Fruit fly (Drosophila melanogaster) whole organism, prepupa: ENCODE data around the gene Trim9.

Experiments
- Blimp-1 ChIP-seq: fragments of 200-800 bp; sonication (Bioruptor generic); optimal IDR thresholded peaks from 3 replicates; lab custom pipeline; 2017; ENCODE audit warnings: missing biosample characterization, missing genetic modification characterization, mild to moderate bottlenecking, moderate library complexity, missing genetic modification reagents
- CG10631 ChIP-seq: fragments of 200-800 bp; sonication (Bioruptor generic); optimal IDR thresholded peaks from 2 replicates; lab custom pipeline; 2016; ENCODE audit warnings: missing biosample characterization, missing genetic modification characterization
- CG11762 ChIP-seq: fragments of 200-800 bp; sonication (Bioruptor generic); optimal IDR thresholded peaks from 3 replicates; lab custom pipeline; 2016; ENCODE audit warnings: missing biosample characterization, missing genetic modification characterization; ENCODE audit not compliant: insufficient read depth
- CG11902 ChIP-seq: fragments of 200-800 bp; sonication (Bioruptor generic); optimal IDR thresholded peaks from 3 replicates; lab custom pipeline; 2016; ENCODE audit warnings: missing biosample characterization, missing genetic modification characterization
- CG15336 ChIP-seq: fragments of 200-800 bp; sonication (Bioruptor generic); IDR thresholded peaks from 2 replicates; pipeline ENCODE4 v1.3.6; 2022; ENCODE audit warnings: missing biosample characterization, missing genetic modification characterization
- CG1621 ChIP-seq: fragments of 200-800 bp; sonication (Bioruptor generic); optimal IDR thresholded peaks from 3 replicates; lab custom pipeline; 2018; ENCODE audit warnings: missing biosample characterization, mild to moderate bottlenecking, missing genetic modification characterization
- CG16779 ChIP-seq: fragments of 200-800 bp; sonication (Bioruptor generic); optimal IDR thresholded peaks from 3 replicates; lab custom pipeline; 2017; ENCODE audit warnings: missing biosample characterization, mild to moderate bottlenecking, missing genetic modification characterization
- CG31627 ChIP-seq: fragments of 200-800 bp; sonication (Bioruptor generic); optimal IDR thresholded peaks from 3 replicates; lab custom pipeline; 2016; ENCODE audit warnings: missing biosample characterization, missing genetic modification characterization
- CG32006 ChIP-seq: fragments of 200-800 bp; sonication (Bioruptor generic); optimal IDR thresholded peaks from 3 replicates; lab custom pipeline; 2017; ENCODE audit warnings: missing biosample characterization, mild to moderate bottlenecking, missing genetic modification characterization
- CG34406 ChIP-seq: fragments of 200-800 bp; sonication (Bioruptor generic); optimal IDR thresholded peaks from 3 replicates; lab custom pipeline; 2016; ENCODE audit warnings: missing biosample characterization, missing genetic modification characterization
- CG3919 ChIP-seq: fragments of 200-800 bp; sonication (Bioruptor generic); optimal IDR thresholded peaks from 3 replicates; lab custom pipeline; 2016; ENCODE audit warnings: missing biosample characterization, missing genetic modification characterization
- CG4318 ChIP-seq: fragments of 200-800 bp; sonication (Bioruptor generic); optimal IDR thresholded peaks from 3 replicates; lab custom pipeline; 2017; ENCODE audit warnings: missing biosample characterization, mild to moderate bottlenecking, missing genetic modification characterization
- CG6276 ChIP-seq: fragments of 200-800 bp; sonication (Bioruptor generic); optimal IDR thresholded peaks from 2 replicates; lab custom pipeline; 2017; ENCODE audit warnings: missing biosample characterization, mild to moderate bottlenecking, missing genetic modification characterization
- CG6792 ChIP-seq: fragments of 200-800 bp; sonication (Bioruptor generic); optimal IDR thresholded peaks from 3 replicates; lab custom pipeline; 2016; ENCODE audit warnings: missing biosample characterization, missing genetic modification characterization
- CG6808 ChIP-seq: fragments of 200-800 bp; sonication (Bioruptor generic); optimal IDR thresholded peaks from 3 replicates; lab custom pipeline; 2017; ENCODE audit warnings: missing biosample characterization, missing genetic modification characterization, mild to moderate bottlenecking, moderate library complexity, missing genetic modification reagents
- CG6854 ChIP-seq: fragments of 200-800 bp; sonication (Bioruptor generic); optimal IDR thresholded peaks from 2 replicates; lab custom pipeline; 2017; ENCODE audit warnings: missing biosample characterization, mild to moderate bottlenecking, missing genetic modification characterization
- CG8119 ChIP-seq: fragments of 200-800 bp; sonication (Bioruptor generic); IDR thresholded peaks from 3 replicates; pipeline ENCODE4 v1.3.6; 2022; ENCODE audit warnings: missing biosample characterization, missing genetic modification characterization
- Eip93F ChIP-seq: fragments of 200-800 bp; sonication (Bioruptor generic); optimal IDR thresholded peaks from 2 replicates; lab custom pipeline; 2016; ENCODE audit warnings: missing biosample characterization, mild to moderate bottlenecking, missing genetic modification characterization
- Ets21C ChIP-seq: fragments of 200-800 bp; sonication (Bioruptor generic); optimal IDR thresholded peaks from 3 replicates; lab custom pipeline; 2016; ENCODE audit warnings: missing biosample characterization, missing genetic modification characterization
- Ets96B ChIP-seq: fragments of 200-800 bp; optimal IDR thresholded peaks from 2 replicates; lab custom pipeline; 2019; ENCODE audit warnings: missing biosample characterization, mild to moderate bottlenecking, missing genetic modification characterization, moderate library complexity
- Gug ChIP-seq: fragments of 200-800 bp; sonication (Bioruptor generic); IDR thresholded peaks from 2 replicates; pipeline ENCODE4 v1.3.6; 2022; ENCODE audit warnings: missing biosample characterization, missing genetic modification characterization
- Hr38 ChIP-seq: sonication (Bioruptor generic); optimal IDR thresholded peaks from 2 replicates; lab custom pipeline; 2016; ENCODE audit warnings: missing biosample characterization, missing genetic modification characterization
- Hr39 ChIP-seq: fragments of 200-800 bp; sonication (Bioruptor generic); optimal IDR thresholded peaks from 2 replicates; lab custom pipeline; 2016; ENCODE audit warnings: missing biosample characterization, missing genetic modification characterization
- Hr4 ChIP-seq: fragments of 200-800 bp; sonication (Bioruptor generic); optimal IDR thresholded peaks from 3 replicates; lab custom pipeline; 2016; ENCODE audit warnings: missing biosample characterization, missing genetic modification characterization
- OdsH ChIP-seq: fragments of 200-800 bp; sonication (Bioruptor generic); optimal IDR thresholded peaks from 3 replicates; lab custom pipeline; 2016; ENCODE audit warnings: missing biosample characterization, missing genetic modification characterization
- Smox ChIP-seq: fragments of 200-800 bp; sonication (Bioruptor generic); optimal IDR thresholded peaks from 3 replicates; lab custom pipeline; 2016; ENCODE audit warnings: missing biosample characterization, missing genetic modification characterization
- Sox102F ChIP-seq: fragments of 200-800 bp; sonication (Bioruptor generic); optimal IDR thresholded peaks from 2 replicates; lab custom pipeline; 2016; ENCODE audit warnings: missing biosample characterization, mild to moderate bottlenecking, missing genetic modification characterization
- Sox14 ChIP-seq: fragments of 200-800 bp; sonication (Bioruptor generic); optimal IDR thresholded peaks from 3 replicates; lab custom pipeline; 2016; ENCODE audit warnings: missing biosample characterization, missing genetic modification characterization
- achi ChIP-seq: fragments of 200-800 bp; sonication (Bioruptor generic); optimal IDR thresholded peaks from 3 replicates; lab custom pipeline; 2016; ENCODE audit warnings: missing biosample characterization, missing genetic modification characterization
- acj6 ChIP-seq: fragments of 200-800 bp; sonication (Bioruptor generic); optimal IDR thresholded peaks from 3 replicates; lab custom pipeline; 2016; ENCODE audit warnings: missing biosample characterization, missing genetic modification characterization
- dsx ChIP-seq: fragments of 200-800 bp; optimal IDR thresholded peaks from 3 replicates; lab custom pipeline; 2019; ENCODE audit warnings: missing biosample characterization, mild to moderate bottlenecking, missing genetic modification characterization, moderate library complexity; ENCODE audit not compliant: poor library complexity, severe bottlenecking
- fd59A ChIP-seq: fragments of 200-800 bp; sonication (Bioruptor generic); optimal IDR thresholded peaks from 2 replicates; lab custom pipeline; 2017; ENCODE audit warnings: missing biosample characterization, mild to moderate bottlenecking, missing genetic modification characterization, missing genetic modification reagents
- fkh ChIP-seq: fragments of 200-800 bp; sonication (Bioruptor generic); optimal IDR thresholded peaks from 3 replicates; lab custom pipeline; 2017; ENCODE audit warnings: missing biosample characterization, mild to moderate bottlenecking, missing genetic modification characterization, moderate library complexity
- net ChIP-seq: fragments of 200-800 bp; sonication (Bioruptor generic); optimal IDR thresholded peaks from 3 replicates; lab custom pipeline; 2016; ENCODE audit warnings: missing biosample characterization, missing genetic modification characterization
- pdm3 ChIP-seq: fragments of 200-800 bp; sonication (Bioruptor generic); optimal IDR thresholded peaks from 3 replicates; lab custom pipeline; 2016; ENCODE audit warnings: missing biosample characterization, missing genetic modification characterization
- salr ChIP-seq, 2 experiments: fragments of 200-800 bp; sonication (Bioruptor generic); optimal IDR thresholded peaks; 3 replicates each; lab custom pipeline; 2016 to 2018; ENCODE audit warnings: missing biosample characterization in 2 of 2, missing genetic modification characterization in 2 of 2, mild to moderate bottlenecking in 1 of 2
- ss ChIP-seq, 2 experiments: fragments of 200-800 bp; sonication (Bioruptor generic); optimal IDR thresholded peaks; 2 replicates in 1 of 2; 3 replicates in 1 of 2; lab custom pipeline; 2017 to 2018; ENCODE audit warnings: mild to moderate bottlenecking in 2 of 2, missing biosample characterization in 2 of 2, missing genetic modification characterization in 2 of 2, moderate library complexity in 1 of 2
- svp ChIP-seq: fragments of 200-800 bp; sonication (Bioruptor generic); peaks from one replicate; lab custom pipeline; 2016; ENCODE audit warnings: missing biosample characterization, missing genetic modification characterization
- topi ChIP-seq: fragments of 200-800 bp; sonication (Bioruptor generic); optimal IDR thresholded peaks from 3 replicates; lab custom pipeline; 2016; ENCODE audit warnings: missing biosample characterization, missing genetic modification characterization
- vri ChIP-seq: fragments of 200-800 bp; sonication (Bioruptor generic); optimal IDR thresholded peaks from 3 replicates; lab custom pipeline; 2016; ENCODE audit warnings: missing biosample characterization, mild to moderate bottlenecking, missing genetic modification characterization

Gene Trim9

dm6 chr2L:10530089-10530488 lies 14.6 kb upstream of the Trim9 start:
- TF ChIP-seq CG31627 (GFP tag; lab: Kevin White, UChicago) (no peak), svp (GFP tag; lab: Kevin White, UChicago) (peak; percentile 93)

- TF ChIP-seq Hr38 (GFP tag; lab: Kevin White, UChicago) (no peak), CG6792 (GFP tag; lab: Kevin White, UChicago) (no peak), acj6 (no peak), Blimp-1 (GFP tag; lab: Kevin White, UChicago) (no peak), Smox (GFP tag; lab: Kevin White, UChicago) (no peak), CG6808 (GFP tag; lab: Kevin White, UChicago) (no peak), CG6854 (GFP tag; lab: Kevin White, UChicago) (no peak), Ets96B (tag; lab: Kevin White, UChicago) (no peak), CG11902 (GFP tag; lab: Kevin White, UChicago) (no peak), Ets21C (GFP tag; lab: Kevin White, UChicago) (no peak), Hr4 (GFP tag; lab: Kevin White, UChicago) (no peak)
Observed at dm6 chr2L:10531521-10531920, 13.2 kb upstream of the Trim9 start, which contains the start of gene CG18301. Gene CG18301 (plus strand): TSS chr2L:10531821.

- TF ChIP-seq OdsH (no peak), CG1621 (tag; lab: Kevin White, UChicago) (no peak), Hr39 (GFP tag; lab: Kevin White, UChicago) (no peak), Gug (GFP tag; lab: Robert Waterston, UW) (no peak), CG11762 (GFP tag; lab: Kevin White, UChicago) (no peak), svp (GFP tag; lab: Kevin White, UChicago) (no peak), CG10631 (GFP tag; lab: Kevin White, UChicago) (no peak), CG4318 (no peak), pdm3 (GFP tag; lab: Kevin White, UChicago) (no peak), CG16779 (tag; lab: Kevin White, UChicago) (no peak), Sox14 (GFP tag; lab: Kevin White, UChicago) (no peak), fd59A (GFP tag; lab: Kevin White, UChicago) (no peak), topi (GFP tag; lab: Kevin White, UChicago) (no peak), CG32006 (GFP tag; lab: Kevin White, UChicago) (no peak), achi (GFP tag; lab: Kevin White, UChicago) (no peak)
Observed at dm6 chr2L:10534022-10534421, 10.7 kb upstream of the Trim9 start, which contains the start of gene CG18302. Gene CG18302 (plus strand): TSS chr2L:10534322.

dm6 chr2L:10539360-10539759 lies 5.3 kb upstream of the Trim9 start:
- TF ChIP-seq dsx (no peak), Eip93F (no peak), acj6 (no peak)

dm6 chr2L:10543048-10543752 lies 1.5 kb upstream of the Trim9 start:
- TF ChIP-seq Sox102F (GFP tag; lab: Kevin White, UChicago) (no peak), CG3919 (GFP tag; lab: Kevin White, UChicago) (no peak), Ets96B (tag; lab: Kevin White, UChicago) (no peak), CG8119 (GFP tag; lab: Robert Waterston, UW) (0 out of 3 replicates have a peak, but pooled peaks have one; percentile 30), salr (GFP tag; optimal IDR thresholded peaks at IDR 0.05; lab: Kevin White, UChicago) (no peak), ss (GFP tag; optimal IDR thresholded peaks at IDR 0.05; lab: Kevin White, UChicago) (no peak), CG34406 (GFP tag; lab: Kevin White, UChicago) (no peak), Hr4 (GFP tag; lab: Kevin White, UChicago) (peak; percentile 4), vri (GFP tag; lab: Kevin White, UChicago) (no peak), OdsH (peak; percentile 8), CG32006 (GFP tag; lab: Kevin White, UChicago) (peak; percentile 10), net (GFP tag; lab: Kevin White, UChicago) (no peak), CG15336 (peak; percentile 22; the same call in 1 of the 2 replicates), fkh (GFP tag; lab: Kevin White, UChicago) (peak; percentile 42), CG6276 (GFP tag; lab: Kevin White, UChicago) (no peak)
- TF ChIP-seq, all 60 proteins: peak for 6
